Worm (Caenorhabditis elegans): ENCODE results near the gene srw-145.

Gene srw-145

ce11 chrV:13986823-13987222 lies 49.9 kb downstream of the srw-145 start:
- TF ChIP-seq daf-16 (GFP tag; optimal IDR thresholded peaks at IDR 0.05) (no peak), daf-16 (tag; optimal IDR thresholded peaks at IDR 0.05) (peak; percentile 58), nhr-77 (tag; optimal IDR thresholded peaks at IDR 0.05) (peak; percentile 43), php-3 (GFP tag; IDR thresholded peaks at IDR 0.05) (peak; percentile 65), rbr-2 (tag; optimal IDR thresholded peaks at IDR 0.05) (no peak), T20F7.1 (GFP tag; optimal IDR thresholded peaks at IDR 0.05) (peak; percentile 46), pha-4 (GFP tag; IDR thresholded peaks at IDR 0.05) (peak; percentile 50; the same call in 1 of the 2 replicates), pha-4 (tag; optimal IDR thresholded peaks at IDR 0.05) (no peak), nhr-48 (tag; optimal IDR thresholded peaks at IDR 0.05) (peak; percentile 26), hmg-1.1 (GFP tag; IDR thresholded peaks at IDR 0.05) (0 out of 2 replicates have a peak, but pooled peaks have one; percentile 28), lin-1 (GFP tag; IDR thresholded peaks at IDR 0.05) (peak; percentile 7; the same call in 1 of the 2 replicates), nhr-102 (tag; optimal IDR thresholded peaks at IDR 0.05) (peak; percentile 38), dve-1 (tag; optimal IDR thresholded peaks at IDR 0.05; ENCODE audit: insufficient read depth) (peak; percentile 84), unc-130 (GFP tag; optimal IDR thresholded peaks at IDR 0.05) (no peak), lim-7 (GFP tag; IDR thresholded peaks at IDR 0.05) (0 out of 2 replicates have a peak, but pooled peaks have one; percentile 9), dmd-8 (GFP tag; IDR thresholded peaks at IDR 0.05) (no peak), zfp-2 (tag; optimal IDR thresholded peaks at IDR 0.05) (no peak), nhr-28 (tag; optimal IDR thresholded peaks at IDR 0.05) (peak; percentile 88), pqm-1 (tag; optimal IDR thresholded peaks at IDR 0.05) (peak; percentile 95), nhr-76 (tag; optimal IDR thresholded peaks at IDR 0.05) (no peak), hlh-11 (tag; optimal IDR thresholded peaks at IDR 0.05) (peak; percentile 57), arid-1 (GFP tag; conservative IDR thresholded peaks at IDR 0.05) (0 out of 2 replicates have a peak, but pooled peaks have one; percentile 9), cey-2 (tag; optimal IDR thresholded peaks at IDR 0.05; ENCODE audit: borderline replicate concordance, insufficient read depth) (no peak), sdz-12 (GFP tag; optimal IDR thresholded peaks at IDR 0.05) (no peak), snpc-1.2 (GFP tag; IDR thresholded peaks at IDR 0.05) (no peak), hif-1 (tag; optimal IDR thresholded peaks at IDR 0.05) (peak in 1 of 2 experiments; percentile 56), nhr-11 (tag; optimal IDR thresholded peaks at IDR 0.05) (no peak), dmd-6 (GFP tag; IDR thresholded peaks at IDR 0.05) (peak; percentile 47; the same call in 1 of the 2 replicates), Y48G9A.11 (GFP tag; IDR thresholded peaks at IDR 0.05) (no peak), zfp-3 (GFP tag; conservative IDR thresholded peaks at IDR 0.05) (0 out of 2 replicates have a peak, but pooled peaks have one; percentile 63), hlh-30 (tag; optimal IDR thresholded peaks at IDR 0.05; ENCODE audit: insufficient read depth) (peak; percentile 2)
